Worm (Caenorhabditis elegans) whole organism, late embryonic: ENCODE data around the gene Y55B1BL.1.

Source experiments
- ceh-31 ChIP-seq: sonication (generic microtip); optimal IDR thresholded peaks from 2 replicates; lab custom pipeline; 2016; ENCODE audit warnings: missing genetic modification characterization, missing compliant biosample characterization
- ets-4 ChIP-seq: sonication (generic microtip); optimal IDR thresholded peaks from 2 replicates; lab custom pipeline; 2016; ENCODE audit warnings: missing genetic modification characterization, missing compliant biosample characterization
- fax-1 ChIP-seq: sonication (generic microtip); optimal IDR thresholded peaks from 2 replicates; lab custom pipeline; 2016; ENCODE audit warnings: missing genotype, missing genetic modification characterization, missing compliant biosample characterization
- pqm-1 ChIP-seq: sonication (generic microtip); optimal IDR thresholded peaks from 2 replicates; lab custom pipeline; 2016; ENCODE audit warnings: missing genetic modification characterization, missing compliant biosample characterization

- TF ChIP-seq ets-4 = peak; percentile 59
- no peak for TF ChIP-seq fax-1 (tag; lab: Kevin White, UChicago)
- TF ChIP-seq ceh-31 (tag; lab: Kevin White, UChicago) = peak; percentile 93
- TF ChIP-seq pqm-1 (tag; lab: Kevin White, UChicago) = no peak
Measured at ce11 chrIII:354545-355460, 47.4 kb upstream of the Y55B1BL.1 start, which contains the start of gene gei-4.
